Worm (Caenorhabditis elegans) whole organism, L2 larva: ENCODE measurements around the gene oac-55.

Experiments
- R02D3.7 ChIP-seq: fragments of 150-350 bp; optimal IDR thresholded peaks from 2 replicates; lab custom pipeline; 2014; ENCODE audit warnings: missing biosample characterization, missing genetic modification characterization
- Y55F3AM.14 ChIP-seq: fragments of 200-800 bp; sonication (Bioruptor generic); optimal IDR thresholded peaks from 2 replicates; lab custom pipeline; 2018; ENCODE audit warnings: mild to moderate bottlenecking, missing genetic modification characterization, missing compliant biosample characterization
- alr-1 ChIP-seq: fragments of 150-350 bp; optimal IDR thresholded peaks from 2 replicates; lab custom pipeline; 2014; ENCODE audit warnings: missing biosample characterization, missing genetic modification characterization
- ceh-82 ChIP-seq: fragments of 150-350 bp; optimal IDR thresholded peaks from 2 replicates; lab custom pipeline; 2014; ENCODE audit warnings: missing biosample characterization, missing genetic modification characterization
- crh-2 ChIP-seq: sonication (generic microtip); optimal IDR thresholded peaks from 2 replicates; lab custom pipeline; 2017; ENCODE audit warnings: missing biosample characterization, missing genetic modification characterization
- lin-13 ChIP-seq: fragments of 150-350 bp; optimal IDR thresholded peaks from 2 replicates; lab custom pipeline; 2014; ENCODE audit warnings: missing biosample characterization, missing genetic modification reagents, missing genetic modification characterization
- sma-3 ChIP-seq: sonication (generic microtip); optimal IDR thresholded peaks from 2 replicates; lab custom pipeline; 2016; ENCODE audit warnings: missing genetic modification reagents, missing genetic modification characterization, missing compliant biosample characterization
- unc-39 ChIP-seq: fragments of 150-350 bp; optimal IDR thresholded peaks from 2 replicates; lab custom pipeline; 2014; ENCODE audit warnings: missing biosample characterization, missing genetic modification characterization
- unc-62 ChIP-seq: fragments of 150-350 bp; optimal IDR thresholded peaks from 2 replicates; lab custom pipeline; 2014; ENCODE audit warnings: missing biosample characterization, missing genetic modification reagents, missing genetic modification characterization

- TF ChIP-seq alr-1 (tag; lab: Kevin White, UChicago) (no peak), Y55F3AM.14 (GFP tag; lab: Kevin White, UChicago) (no peak), ceh-82 (tag; lab: Kevin White, UChicago) (no peak), unc-39 (tag; lab: Kevin White, UChicago) (no peak), crh-2 (tag; lab: Kevin White, UChicago) (no peak), unc-62 (GFP tag; lab: Kevin White, UChicago) (no peak), sma-3 (GFP tag; lab: Kevin White, UChicago) (no peak), lin-13 (GFP tag; lab: Kevin White, UChicago) (no peak), R02D3.7 (tag; lab: Kevin White, UChicago) (no peak)
Measured at ce11 chrV:3805499-3805898, 44.6 kb downstream of the oac-55 start, which contains the start of gene R08F11.4.
